Worm (Caenorhabditis elegans) whole organism, midembryonic: ENCODE results near the gene ptp-3.

Experiments used
- flt-1 ChIP-seq: fragments of 200-800 bp; sonication (Bioruptor generic); IDR thresholded peaks from 2 replicates; pipeline ENCODE4 v1.3.6; 2022; ENCODE audit warnings: missing genetic modification characterization, missing compliant biosample characterization
- med-1 ChIP-seq: sonication (generic microtip); optimal IDR thresholded peaks from 2 replicates; lab custom pipeline; 2017; ENCODE audit warnings: missing genetic modification characterization, mild to moderate bottlenecking, missing compliant biosample characterization, antibody characterized with exemption, missing genetic modification reagents; ENCODE audit not compliant: insufficient read depth

DNA sequence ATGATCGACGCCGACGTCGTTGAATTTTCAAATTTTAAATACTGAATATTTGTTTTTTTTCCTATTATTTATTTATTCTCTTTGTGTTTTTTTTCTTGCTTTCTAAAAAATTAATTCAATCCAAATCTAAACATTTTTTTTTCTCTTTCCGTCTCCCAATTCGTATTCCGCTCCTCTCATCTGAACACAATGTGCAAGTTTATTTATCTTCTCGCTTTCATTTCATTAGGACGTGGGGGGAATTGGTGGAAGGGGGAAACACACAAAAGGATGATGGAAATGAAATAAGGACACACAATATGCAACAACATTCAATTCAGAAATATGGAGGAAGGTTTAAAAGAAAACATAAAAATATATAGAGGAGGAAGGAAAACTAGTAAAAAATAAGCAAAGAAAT is 52.4 kb downstream of the ptp-3 start:
- TF ChIP-seq med-1 (GFP tag; lab: Kevin White, UChicago) (no peak), flt-1 (GFP tag; lab: Robert Waterston, UW) (no peak)
